2 worm cellular contexts compared by ENCODE assay signal in the genomic region with DNA sequence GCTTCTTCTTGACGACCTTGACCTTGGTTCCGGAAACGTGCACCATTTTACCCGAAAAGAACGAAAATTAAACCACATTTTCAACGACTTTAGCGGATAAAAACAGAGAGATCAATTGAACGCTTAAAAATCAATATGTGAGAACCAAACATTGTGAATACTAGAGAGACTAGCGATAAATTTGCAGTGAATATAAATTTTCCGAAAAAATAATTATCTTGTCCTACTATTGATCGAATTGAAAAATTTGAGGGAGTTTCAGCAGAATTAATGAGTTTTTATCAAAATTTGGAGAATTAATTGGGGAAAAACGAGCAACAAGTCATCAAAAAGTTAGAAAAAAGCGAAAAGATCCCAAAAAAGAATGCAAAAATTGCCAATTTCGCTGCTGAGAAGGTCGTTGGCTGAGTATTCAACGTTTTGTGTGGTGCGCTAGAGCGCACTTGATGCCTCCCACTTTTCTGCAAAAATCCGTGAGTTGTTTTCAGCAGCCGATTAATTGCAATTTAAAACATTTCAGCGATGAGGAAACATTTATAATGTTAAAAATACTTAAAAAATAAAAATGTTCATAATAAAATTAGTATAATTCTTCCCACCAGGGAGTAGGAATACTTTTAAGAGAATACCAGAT.
A peak's percentile ranks its signal among the peaks of the same experiment; 100 is the strongest.
TF ChIP-seq lines count a peak whose summit lies in the region.

A gene (minus strand): TSS at position 51 of the 634 bp plus-strand sequence.

TF ChIP-seq in whole organism, L2 larva, 48 proteins besides CTCF, POLR2A, EP300 and RAD21 (continued from another document):
- TF ChIP-seq F13H6.1 (tag; optimal IDR thresholded peaks at IDR 0.05; lab: Kevin White, UChicago) (peak; percentile 63), mbf-1 (tag; optimal IDR thresholded peaks at IDR 0.05; lab: Kevin White, UChicago) (no peak), skn-1 (tag; optimal IDR thresholded peaks at IDR 0.05; lab: Kevin White, UChicago) (no peak), sma-3 (GFP tag; optimal IDR thresholded peaks at IDR 0.05; lab: Kevin White, UChicago) (peak; percentile 73), elt-3 (tag; optimal IDR thresholded peaks at IDR 0.05; lab: Kevin White, UChicago) (no peak), aly-2 (tag; optimal IDR thresholded peaks at IDR 0.05; lab: Kevin White, UChicago) (no peak), zag-1 (tag; optimal IDR thresholded peaks at IDR 0.05; lab: Kevin White, UChicago) (peak; percentile 34), fos-1 (tag; optimal IDR thresholded peaks at IDR 0.05; lab: Kevin White, UChicago) (peak; percentile 82), lin-11 (tag; optimal IDR thresholded peaks at IDR 0.05; lab: Kevin White, UChicago) (peak; percentile 86), ztf-11 (tag; optimal IDR thresholded peaks at IDR 0.05; lab: Kevin White, UChicago) (no peak), nhr-129 (tag; optimal IDR thresholded peaks at IDR 0.05; lab: Kevin White, UChicago) (peak; percentile 90), blmp-1 (tag; optimal IDR thresholded peaks at IDR 0.05; lab: Kevin White, UChicago; ENCODE audit: insufficient read depth) (peak; percentile 56), snpc-4 (tag; optimal IDR thresholded peaks at IDR 0.05; lab: Kevin White, UChicago) (no peak), elt-1 (tag; optimal IDR thresholded peaks at IDR 0.05; lab: Kevin White, UChicago) (no peak), nhr-10 (tag; optimal IDR thresholded peaks at IDR 0.05; lab: Kevin White, UChicago) (no peak), egl-27 (tag; optimal IDR thresholded peaks at IDR 0.05; lab: Kevin White, UChicago) (no peak), nhr-11 (tag; optimal IDR thresholded peaks at IDR 0.05; lab: Kevin White, UChicago) (no peak), nhr-77 (tag; optimal IDR thresholded peaks at IDR 0.05; lab: Kevin White, UChicago) (no peak), ceh-16 (tag; optimal IDR thresholded peaks at IDR 0.05; lab: Kevin White, UChicago) (peak; percentile 8), unc-55 (GFP tag; optimal IDR thresholded peaks at IDR 0.05; lab: Kevin White, UChicago) (peak; percentile 91), ZK546.5 (tag; optimal IDR thresholded peaks at IDR 0.05; lab: Kevin White, UChicago) (no peak), peb-1 (tag; optimal IDR thresholded peaks at IDR 0.05; lab: Kevin White, UChicago) (no peak), lin-13 (GFP tag; optimal IDR thresholded peaks at IDR 0.05; lab: Kevin White, UChicago) (peak; percentile 78), mdl-1 (tag; optimal IDR thresholded peaks at IDR 0.05; lab: Kevin White, UChicago) (no peak), crh-2 (tag; optimal IDR thresholded peaks at IDR 0.05; lab: Kevin White, UChicago) (peak; percentile 92), unc-62 (GFP tag; optimal IDR thresholded peaks at IDR 0.05; lab: Kevin White, UChicago) (no peak), sem-4 (tag; optimal IDR thresholded peaks at IDR 0.05; lab: Kevin White, UChicago) (peak; percentile 67)

TF ChIP-seq in whole organism, L4 larva, 104 proteins besides CTCF, POLR2A, EP300 and RAD21 (continued from another document):
- TF ChIP-seq daf-16 (GFP tag; optimal IDR thresholded peaks at IDR 0.05; lab: Kevin White, UChicago) (no peak), daf-16 (tag; optimal IDR thresholded peaks at IDR 0.05; lab: Kevin White, UChicago) (peak; percentile 17), R02D3.7 (tag; optimal IDR thresholded peaks at IDR 0.05; lab: Kevin White, UChicago) (no peak), ceh-82 (tag; optimal IDR thresholded peaks at IDR 0.05; lab: Kevin White, UChicago) (no peak), Y48G9A.11 (GFP tag; IDR thresholded peaks at IDR 0.05; lab: Robert Waterston, UW) (no peak), F49E8.2 (tag; optimal IDR thresholded peaks at IDR 0.05; lab: Kevin White, UChicago; ENCODE audit: borderline replicate concordance) (no peak), unc-130 (GFP tag; optimal IDR thresholded peaks at IDR 0.05; lab: Kevin White, UChicago) (peak; percentile 66), unc-39 (tag; optimal IDR thresholded peaks at IDR 0.05; lab: Kevin White, UChicago) (no peak), hlh-11 (tag; optimal IDR thresholded peaks at IDR 0.05; lab: Kevin White, UChicago) (peak; percentile 76), nhr-6 (tag; optimal IDR thresholded peaks at IDR 0.05; lab: Kevin White, UChicago) (peak; percentile 81), F37D6.2 (tag; optimal IDR thresholded peaks at IDR 0.05; lab: Kevin White, UChicago) (peak; percentile 14), ceh-44 (GFP tag; IDR thresholded peaks at IDR 0.05; lab: Robert Waterston, UW) (no peak), mep-1 (tag; optimal IDR thresholded peaks at IDR 0.05; lab: Kevin White, UChicago) (peak; percentile 84), unc-62 (GFP tag; optimal IDR thresholded peaks at IDR 0.05 in 1 of 2; lab: Kevin White, UChicago) (no peak), unc-62 (tag; optimal IDR thresholded peaks at IDR 0.05; lab: Kevin White, UChicago) (no peak), rbr-2 (tag; optimal IDR thresholded peaks at IDR 0.05; lab: Kevin White, UChicago) (peak; percentile 74), Y75B8A.6 (GFP tag; IDR thresholded peaks at IDR 0.05; lab: Robert Waterston, UW) (no peak), daf-19 (GFP tag; conservative IDR thresholded peaks at IDR 0.05; lab: Robert Waterston, UW) (0 out of 2 replicates have a peak, but pooled peaks have one; percentile 17), Y5F2A.4 (GFP tag; optimal IDR thresholded peaks at IDR 0.05; lab: Kevin White, UChicago) (no peak), mes-2 (tag; optimal IDR thresholded peaks at IDR 0.05; lab: Kevin White, UChicago; ENCODE audit: poor library complexity, severe bottlenecking) (peak; percentile 80), dmd-6 (GFP tag; IDR thresholded peaks at IDR 0.05; lab: Robert Waterston, UW) (peak; percentile 50), dpl-1 (GFP tag; optimal IDR thresholded peaks at IDR 0.05; lab: Kevin White, UChicago) (peak; percentile 71), fos-1 (tag; optimal IDR thresholded peaks at IDR 0.05; lab: Kevin White, UChicago) (no peak), hmg-1.1 (GFP tag; IDR thresholded peaks at IDR 0.05; lab: Robert Waterston, UW) (peak; percentile 51), snpc-1.2 (GFP tag; IDR thresholded peaks at IDR 0.05; lab: Robert Waterston, UW) (no peak), set-16 (GFP tag; IDR thresholded peaks at IDR 0.05; lab: Robert Waterston, UW) (no peak), lin-13 (GFP tag; optimal IDR thresholded peaks at IDR 0.05; lab: Kevin White, UChicago) (peak; percentile 70), nhr-42 (GFP tag; IDR thresholded peaks at IDR 0.05; lab: Robert Waterston, UW) (no peak), ceh-28 (tag; optimal IDR thresholded peaks at IDR 0.05; lab: Kevin White, UChicago) (no peak), mdt-29 (GFP tag; IDR thresholded peaks at IDR 0.05; lab: Robert Waterston, UW) (no peak), D1046.2 (GFP tag; IDR thresholded peaks at IDR 0.05; lab: Robert Waterston, UW) (no peak), mdl-1 (tag; optimal IDR thresholded peaks at IDR 0.05; lab: Kevin White, UChicago) (no peak), snpc-4 (tag; optimal IDR thresholded peaks at IDR 0.05; lab: Kevin White, UChicago) (no peak), saeg-2 (GFP tag; IDR thresholded peaks at IDR 0.05; lab: Robert Waterston, UW) (no peak), egl-43 (GFP tag; IDR thresholded peaks at IDR 0.05; lab: Robert Waterston, UW) (no peak), lsy-2 (tag; optimal IDR thresholded peaks at IDR 0.05; lab: Kevin White, UChicago) (peak; percentile 6 to 90), nhr-77 (tag; optimal IDR thresholded peaks at IDR 0.05; lab: Kevin White, UChicago) (peak; percentile 94), spr-3 (GFP tag; optimal IDR thresholded peaks at IDR 0.05; lab: Kevin White, UChicago) (no peak), F10B5.3 (tag; optimal IDR thresholded peaks at IDR 0.05; lab: Kevin White, UChicago) (no peak), mxl-3 (GFP tag; optimal IDR thresholded peaks at IDR 0.05; lab: Kevin White, UChicago) (no peak), sdz-12 (GFP tag; optimal IDR thresholded peaks at IDR 0.05; lab: Kevin White, UChicago) (no peak), dmd-8 (GFP tag; IDR thresholded peaks at IDR 0.05; lab: Robert Waterston, UW) (no peak), zip-11 (GFP tag; IDR thresholded peaks at IDR 0.05; lab: Robert Waterston, UW) (no peak), dve-1 (tag; optimal IDR thresholded peaks at IDR 0.05; lab: Kevin White, UChicago; ENCODE audit: insufficient read depth) (peak; percentile 86), lin-38 (GFP tag; IDR thresholded peaks at IDR 0.05; lab: Robert Waterston, UW) (peak; percentile 97), T26A8.4 (GFP tag; IDR thresholded peaks at IDR 0.05; lab: Robert Waterston, UW) (no peak), lin-15B (tag; optimal IDR thresholded peaks at IDR 0.05; lab: Kevin White, UChicago) (peak; percentile 32), Y105C5A.15 (GFP tag; IDR thresholded peaks at IDR 0.05; lab: Robert Waterston, UW) (0 out of 2 replicates have a peak, but pooled peaks have one; percentile 6), nhr-48 (tag; optimal IDR thresholded peaks at IDR 0.05; lab: Kevin White, UChicago) (no peak), zag-1 (tag; optimal IDR thresholded peaks at IDR 0.05; lab: Kevin White, UChicago) (no peak), nhr-28 (tag; optimal IDR thresholded peaks at IDR 0.05; lab: Kevin White, UChicago) (peak; percentile 76), nhr-11 (tag; optimal IDR thresholded peaks at IDR 0.05; lab: Kevin White, UChicago) (peak; percentile 81), ama-1 (optimal IDR thresholded peaks at IDR 0.05; lab: Kevin White, UChicago) (peak; percentile 17)
